Worm (Caenorhabditis elegans): Measurements from ENCODE around the gene C33G3.5.

ce11 chrX:14102474-14102873 lies 24.0 kb upstream of the C33G3.5 start:
- TF ChIP-seq B0310.2 (tag; optimal IDR thresholded peaks at IDR 0.05): no peak
- no peak for TF ChIP-seq aly-1 (tag; optimal IDR thresholded peaks at IDR 0.05)
- no peak for TF ChIP-seq tbx-11 (GFP tag; IDR thresholded peaks at IDR 0.05)
- no peak for TF ChIP-seq pes-1 (GFP tag; IDR thresholded peaks at IDR 0.05)
- TF ChIP-seq flt-1 (GFP tag; IDR thresholded peaks at IDR 0.05): no peak
- no peak for TF ChIP-seq ceh-36 (tag; optimal IDR thresholded peaks at IDR 0.05)
